Worm (Caenorhabditis elegans): ENCODE results near the gene W03A5.2.

Gene W03A5.2

DNA sequence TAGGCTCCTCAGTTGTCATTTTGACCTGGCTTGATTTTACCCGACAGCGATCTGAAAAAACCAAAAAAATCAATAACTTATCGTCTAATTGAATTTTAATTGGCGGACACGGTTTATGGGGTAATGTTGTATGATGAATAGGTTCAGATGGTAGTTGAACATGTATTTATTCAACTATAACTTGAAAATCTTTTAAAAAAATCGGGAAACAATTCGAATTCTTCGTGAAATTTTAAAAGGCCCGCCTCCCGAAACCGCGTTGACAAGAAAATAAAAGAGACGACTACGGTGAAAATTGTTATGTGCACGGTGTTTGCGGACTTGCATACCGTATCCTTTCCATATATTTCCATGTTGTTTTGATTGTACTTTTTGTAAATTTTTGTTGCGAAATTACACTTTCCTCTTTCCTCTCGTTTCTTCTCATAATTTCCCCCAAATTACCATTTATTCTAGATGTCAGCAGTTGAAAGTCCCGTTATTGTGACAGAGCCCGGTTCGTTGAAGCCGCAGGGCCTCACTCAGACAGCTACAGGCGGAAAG lies 36.9 kb downstream of the W03A5.2 start, which contains the start of the genes T24G10.2 and disl-2:
TSS of gene T24G10.2 (minus strand) at position 51 of the 543 bp plus-strand sequence.
TSS of gene disl-2 (plus strand) at position 457 of the 543 bp plus-strand sequence.
- TF ChIP-seq ceh-22 (tag; optimal IDR thresholded peaks at IDR 0.05) (no peak), syd-9 (tag; optimal IDR thresholded peaks at IDR 0.05) (no peak), ceh-31 (tag; optimal IDR thresholded peaks at IDR 0.05) (peak; percentile 30), unc-42 (tag; optimal IDR thresholded peaks at IDR 0.05) (no peak), nfya-1 (tag; optimal IDR thresholded peaks at IDR 0.05) (peak; percentile 62), ceh-18 (tag; optimal IDR thresholded peaks at IDR 0.05) (peak; percentile 4), hlh-15 (tag; optimal IDR thresholded peaks at IDR 0.05) (no peak), C38D4.7 (GFP tag; optimal IDR thresholded peaks at IDR 0.05) (no peak), che-1 (tag; optimal IDR thresholded peaks at IDR 0.05) (no peak), gmeb-2 (tag; optimal IDR thresholded peaks at IDR 0.05) (no peak), ceh-24 (tag; optimal IDR thresholded peaks at IDR 0.05) (no peak), fkh-10 (GFP tag; optimal IDR thresholded peaks at IDR 0.05) (no peak), Y22D7AL.16 (tag; optimal IDR thresholded peaks at IDR 0.05) (no peak), hlh-6 (tag; optimal IDR thresholded peaks at IDR 0.05) (no peak)

DNA sequence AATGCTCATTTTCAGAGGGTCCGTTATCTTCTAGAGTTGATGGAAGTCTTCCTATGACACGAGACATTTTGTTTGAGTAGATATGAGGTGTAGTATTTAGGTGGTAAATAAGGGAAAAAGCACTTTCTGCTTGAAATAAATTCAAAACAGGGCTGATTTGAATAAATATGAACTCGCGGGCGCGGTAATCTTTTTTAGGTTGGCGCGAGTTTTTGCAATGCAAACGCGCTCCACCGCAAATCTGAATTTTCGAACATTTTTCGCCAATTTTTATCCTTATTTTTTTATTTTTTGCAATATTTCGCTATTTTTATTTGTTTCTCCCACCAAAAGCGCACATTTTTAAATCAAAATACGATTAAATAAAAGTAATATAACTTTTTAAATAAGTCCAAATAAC lies 42.3 kb downstream of the W03A5.2 start, which contains the start of gene skpt-1:
TSS of gene skpt-1 (minus strand) at position 219 of the 400 bp plus-strand sequence.
- TF ChIP-seq nfya-1 (tag; optimal IDR thresholded peaks at IDR 0.05) (peak; percentile 8), ahr-1 (tag; optimal IDR thresholded peaks at IDR 0.05) (no peak), unc-42 (tag; optimal IDR thresholded peaks at IDR 0.05) (peak; percentile 2), zip-5 (tag; optimal IDR thresholded peaks at IDR 0.05) (no peak), elt-2 (tag; optimal IDR thresholded peaks at IDR 0.05) (peak; percentile 4), ztf-16 (tag; optimal IDR thresholded peaks at IDR 0.05) (no peak), F13H6.1 (tag; optimal IDR thresholded peaks at IDR 0.05) (no peak), madf-2 (tag; optimal IDR thresholded peaks at IDR 0.05) (no peak), gmeb-2 (tag; optimal IDR thresholded peaks at IDR 0.05) (no peak), hlh-30 (tag; optimal IDR thresholded peaks at IDR 0.05; ENCODE audit: insufficient read depth) (no peak), ceh-6 (GFP tag; optimal IDR thresholded peaks at IDR 0.05) (no peak), K09A11.1 (tag; optimal IDR thresholded peaks at IDR 0.05; ENCODE audit: insufficient read depth) (no peak), tbx-2 (tag; optimal IDR thresholded peaks at IDR 0.05) (peak; percentile 9)

DNA sequence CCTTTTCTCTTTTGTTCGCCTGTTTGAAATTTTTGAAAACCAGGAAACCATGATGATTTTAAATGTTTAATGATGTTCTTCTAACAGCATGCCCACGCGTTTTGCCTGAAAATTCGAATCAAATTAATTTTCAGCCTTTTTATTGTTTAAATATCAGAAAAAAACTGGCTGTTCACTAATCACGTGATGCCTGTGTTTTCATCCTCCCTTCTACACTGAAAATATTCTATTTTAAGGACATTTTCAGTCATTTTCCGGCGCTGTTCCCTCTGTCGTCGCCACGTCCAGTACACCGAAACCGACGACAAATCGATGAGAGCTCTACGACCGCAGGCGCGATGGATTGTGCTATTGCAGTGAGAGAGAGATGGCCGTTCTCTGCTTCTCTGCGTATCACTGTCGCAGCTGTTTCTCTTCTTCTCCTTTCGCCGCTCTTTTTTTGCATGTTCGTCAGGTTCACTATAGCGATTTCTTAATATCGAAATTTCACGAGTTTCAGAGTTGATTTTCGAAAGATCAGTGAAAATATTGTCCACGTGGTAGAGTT lies 44.0 kb downstream of the W03A5.2 start, which contains the start of gene F48E8.8:
TSS of gene F48E8.8 (minus strand) at position 51 of the 547 bp plus-strand sequence.
- TF ChIP-seq ceh-2 (tag; optimal IDR thresholded peaks at IDR 0.05) = peak; percentile 20
- TF ChIP-seq unc-86 (tag; optimal IDR thresholded peaks at IDR 0.05) = no peak
- TF ChIP-seq ceh-6 (GFP tag; optimal IDR thresholded peaks at IDR 0.05) = no peak
- peak; percentile 73 for TF ChIP-seq ceh-48 (tag; optimal IDR thresholded peaks at IDR 0.05)
- peak; percentile 38 for TF ChIP-seq hlh-30 (tag; optimal IDR thresholded peaks at IDR 0.05; ENCODE audit: insufficient read depth)
- TF ChIP-seq nfya-1 (tag; optimal IDR thresholded peaks at IDR 0.05) = peak; percentile 56
- peak; percentile 34 for TF ChIP-seq ceh-31 (tag; optimal IDR thresholded peaks at IDR 0.05)
- TF ChIP-seq tbx-2 (tag; optimal IDR thresholded peaks at IDR 0.05) = peak; percentile 75
- peak; percentile 38 for TF ChIP-seq hlh-8 (tag; optimal IDR thresholded peaks at IDR 0.05)
- TF ChIP-seq unc-55 (GFP tag; optimal IDR thresholded peaks at IDR 0.05) = peak; percentile 9
- no peak for TF ChIP-seq ceh-19 (GFP tag; optimal IDR thresholded peaks at IDR 0.05)
- TF ChIP-seq elt-4 (tag; optimal IDR thresholded peaks at IDR 0.05) = no peak
- TF ChIP-seq unc-42 (tag; optimal IDR thresholded peaks at IDR 0.05) = peak; percentile 39

DNA sequence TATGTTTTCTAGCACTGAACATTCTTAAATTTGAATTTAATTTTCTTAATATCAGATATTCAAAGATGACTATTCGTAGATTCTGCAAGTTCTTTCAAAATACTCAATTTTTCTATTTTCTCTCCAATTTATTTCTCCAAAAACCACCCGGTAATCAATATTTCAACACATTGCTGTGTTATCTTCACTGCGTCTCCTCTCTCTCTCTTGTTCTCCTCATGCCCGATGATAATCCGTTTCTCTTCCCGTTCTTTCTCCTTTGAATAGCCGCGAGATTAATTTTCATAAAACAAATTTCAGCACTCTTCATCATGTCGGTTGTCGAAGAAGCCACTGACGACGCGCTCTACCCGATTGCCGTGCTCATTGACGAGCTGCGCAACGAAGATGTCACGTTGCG lies 44.6 kb downstream of the W03A5.2 start, which contains the start of gene paa-1:
TSS of gene paa-1 (plus strand) at position 301 of the 400 bp plus-strand sequence.
- TF ChIP-seq sox-4 (tag; optimal IDR thresholded peaks at IDR 0.05) (no peak), tbx-2 (tag; optimal IDR thresholded peaks at IDR 0.05) (no peak), nhr-232 (tag; optimal IDR thresholded peaks at IDR 0.05) (no peak), nfya-1 (tag; optimal IDR thresholded peaks at IDR 0.05) (no peak), ceh-18 (tag; optimal IDR thresholded peaks at IDR 0.05) (no peak), hlh-15 (tag; optimal IDR thresholded peaks at IDR 0.05) (no peak), dve-1 (tag; optimal IDR thresholded peaks at IDR 0.05) (no peak), sdc-2 (tag; optimal IDR thresholded peaks at IDR 0.05) (no peak), hlh-6 (tag; optimal IDR thresholded peaks at IDR 0.05) (no peak), pha-4 (tag; optimal IDR thresholded peaks at IDR 0.05) (no peak), C38D4.7 (GFP tag; optimal IDR thresholded peaks at IDR 0.05) (no peak), odd-2 (tag; optimal IDR thresholded peaks at IDR 0.05) (no peak), ztf-16 (tag; optimal IDR thresholded peaks at IDR 0.05) (no peak), ceh-48 (tag; optimal IDR thresholded peaks at IDR 0.05) (no peak), ceh-24 (tag; optimal IDR thresholded peaks at IDR 0.05) (no peak), ceh-9 (tag; optimal IDR thresholded peaks at IDR 0.05) (no peak), syd-9 (tag; optimal IDR thresholded peaks at IDR 0.05) (no peak), npax-4 (tag; optimal IDR thresholded peaks at IDR 0.05) (no peak)
